Fruit fly (Drosophila melanogaster): ENCODE results near the gene CG1695.

Gene CG1695

DNA sequence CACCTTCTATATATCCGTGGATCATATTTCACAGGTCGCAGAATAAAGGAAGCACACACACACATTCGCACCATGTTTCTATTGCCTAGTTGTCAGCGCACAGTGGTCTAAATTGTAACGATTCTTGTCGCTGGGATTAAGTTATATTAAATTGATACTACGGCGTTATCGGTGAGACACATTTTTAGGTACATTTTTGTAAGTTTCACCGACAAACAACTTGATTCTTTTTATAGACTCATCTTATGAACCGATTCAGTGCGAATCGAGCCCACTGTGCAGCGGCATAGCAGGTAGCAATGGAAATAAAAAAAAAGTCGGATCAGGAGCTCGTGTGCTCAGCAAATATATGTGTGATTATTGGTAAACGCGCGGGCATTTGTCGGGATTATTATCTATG is 46.6 kb downstream of the CG1695 start (continued):
- peak; percentile 62 for TF ChIP-seq cwo (GFP tag; optimal IDR thresholded peaks at IDR 0.05)
- TF ChIP-seq CG4282 (GFP tag; optimal IDR thresholded peaks at IDR 0.05), result peak; percentile 11
- TF ChIP-seq Asciz (GFP tag; optimal IDR thresholded peaks at IDR 0.05), result peak; percentile 36
- TF ChIP-seq Bgb (GFP tag; IDR thresholded peaks at IDR 0.05; ENCODE audit: partially characterized antibody), result no peak
- peak; percentile 69 for TF ChIP-seq CG6813 (GFP tag; optimal IDR thresholded peaks at IDR 0.05)
- peak; percentile 65 for TF ChIP-seq Bdp1 (GFP tag; optimal IDR thresholded peaks at IDR 0.05)
- TF ChIP-seq CG34376 (GFP tag; optimal IDR thresholded peaks at IDR 0.05), result no peak
- TF ChIP-seq hkb (optimal IDR thresholded peaks at IDR 0.05), result no peak
- peak; percentile 80 for TF ChIP-seq hkb (GFP tag; IDR thresholded peaks at IDR 0.05)
- no peak for TF ChIP-seq prd (optimal IDR thresholded peaks at IDR 0.05)
- peak; percentile 66 for TF ChIP-seq prd (GFP tag; IDR thresholded peaks at IDR 0.05)
- no peak for TF ChIP-seq B-H2 (GFP tag; optimal IDR thresholded peaks at IDR 0.05)
- peak; percentile 66 for TF ChIP-seq Ssrp (tag; optimal IDR thresholded peaks at IDR 0.05)
- TF ChIP-seq Scr (GFP tag; IDR thresholded peaks at IDR 0.05; ENCODE audit: partially characterized antibody), result no peak
- peak; percentile 65 for TF ChIP-seq HmgZ (tag; optimal IDR thresholded peaks at IDR 0.05)
- TF ChIP-seq Trl (optimal IDR thresholded peaks at IDR 0.05), result no peak
- peak; percentile 21 for TF ChIP-seq Trl (GFP tag; optimal IDR thresholded peaks at IDR 0.05)
- no peak for TF ChIP-seq CG10274 (GFP tag; optimal IDR thresholded peaks at IDR 0.05)
- no peak for TF ChIP-seq CG12071 (GFP tag; optimal IDR thresholded peaks at IDR 0.05)
- no peak for TF ChIP-seq Kr (GFP tag; optimal IDR thresholded peaks at IDR 0.05)
- TF ChIP-seq ssp (GFP tag; IDR thresholded peaks at IDR 0.05), result 0 out of 2 replicates have a peak, but pooled peaks have one; percentile 32
- no peak for TF ChIP-seq Deaf1 (tag; optimal IDR thresholded peaks at IDR 0.05)
- no peak for TF ChIP-seq ash1 (GFP tag; optimal IDR thresholded peaks at IDR 0.05)
- TF ChIP-seq pros (GFP tag; optimal IDR thresholded peaks at IDR 0.05), result no peak
- TF ChIP-seq CG12104 (GFP tag; optimal IDR thresholded peaks at IDR 0.05), result no peak
- no peak for TF ChIP-seq crp (GFP tag; optimal IDR thresholded peaks at IDR 0.05)
- TF ChIP-seq Opbp (GFP tag; IDR thresholded peaks at IDR 0.05; ENCODE audit: partially characterized antibody), result no peak
- TF ChIP-seq CG3995 (GFP tag; optimal IDR thresholded peaks at IDR 0.05), result peak; percentile 2
- no peak for TF ChIP-seq CG2712 (tag; optimal IDR thresholded peaks at IDR 0.05)
- no peak for TF ChIP-seq pita (GFP tag; optimal IDR thresholded peaks at IDR 0.05)
- peak; percentile 79 for TF ChIP-seq CG18599 (GFP tag; optimal IDR thresholded peaks at IDR 0.05)
- peak; percentile 30 for TF ChIP-seq CG1792 (GFP tag; optimal IDR thresholded peaks at IDR 0.05)
- TF ChIP-seq H15 (GFP tag; IDR thresholded peaks at IDR 0.05), result peak; percentile 51; the same call in 1 of the 3 replicates
- TF ChIP-seq sima (GFP tag; optimal IDR thresholded peaks at IDR 0.05), result no peak
- no peak for TF ChIP-seq knrl (GFP tag; IDR thresholded peaks at IDR 0.05; ENCODE audit: partially characterized antibody)
- peak; percentile 33 for TF ChIP-seq CG18619 (GFP tag; optimal IDR thresholded peaks at IDR 0.05)
- TF ChIP-seq CG6254 (GFP tag; optimal IDR thresholded peaks at IDR 0.05), result peak; percentile 48
- peak; percentile 67 for TF ChIP-seq maf-S (GFP tag; optimal IDR thresholded peaks at IDR 0.05)
- peak; percentile 70 for TF ChIP-seq H2.0 (GFP tag; IDR thresholded peaks at IDR 0.05)
- TF ChIP-seq Optix (GFP tag; IDR thresholded peaks at IDR 0.05), result peak; percentile 83
- TF ChIP-seq sisA (GFP tag; IDR thresholded peaks at IDR 0.05), result peak; percentile 70
- no peak for TF ChIP-seq CG11093 (GFP tag; IDR thresholded peaks at IDR 0.05)
- no peak for TF ChIP-seq Tbp (GFP tag; optimal IDR thresholded peaks at IDR 0.05)
- peak; percentile 24 for TF ChIP-seq Spps (tag; optimal IDR thresholded peaks at IDR 0.05)
- peak; percentile 41 for TF ChIP-seq Max (GFP tag; optimal IDR thresholded peaks at IDR 0.05)
- 0 out of 2 replicates have a peak, but pooled peaks have one; percentile 12 for TF ChIP-seq CG11247 (GFP tag; IDR thresholded peaks at IDR 0.05)
- peak; percentile 37 for TF ChIP-seq Nf-YB (GFP tag; optimal IDR thresholded peaks at IDR 0.05)
- TF ChIP-seq CG12236 (GFP tag; optimal IDR thresholded peaks at IDR 0.05), result peak; percentile 58
- TF ChIP-seq eyg (GFP tag; optimal IDR thresholded peaks at IDR 0.05), result no peak
- TF ChIP-seq vvl (GFP tag; IDR thresholded peaks at IDR 0.05), result peak; percentile 59
- peak; percentile 75 for TF ChIP-seq CG17359 (tag; optimal IDR thresholded peaks at IDR 0.05)

Data from whole organism, embryonic.